Worm (Caenorhabditis elegans) whole organism, L3 larva: ENCODE measurements around the gene cox-15.

Source experiments
- ZK546.5 ChIP-seq: sonication (generic microtip); optimal IDR thresholded peaks from 2 replicates; lab custom pipeline; 2017; ENCODE audit warnings: missing biosample characterization, missing genetic modification characterization
- egl-27 ChIP-seq: sonication (generic microtip); optimal IDR thresholded peaks from 4 replicates; lab custom pipeline; 2017; ENCODE audit warnings: missing biosample characterization, missing genetic modification reagents, missing genetic modification characterization
- fkh-10 ChIP-seq: sonication (generic microtip); optimal IDR thresholded peaks from 2 replicates; lab custom pipeline; 2017; ENCODE audit warnings: missing biosample characterization, missing genetic modification reagents, missing genetic modification characterization
- hmg-11 ChIP-seq: sonication (generic microtip); optimal IDR thresholded peaks from 2 replicates; lab custom pipeline; 2016; ENCODE audit warnings: missing genetic modification characterization, missing compliant biosample characterization
- jun-1 ChIP-seq: fragments of 150-350 bp; optimal IDR thresholded peaks from 2 replicates; lab custom pipeline; 2014; ENCODE audit warnings: missing biosample characterization, missing genetic modification reagents, missing genetic modification characterization
- mdl-1 ChIP-seq: fragments of 150-350 bp; optimal IDR thresholded peaks from 2 replicates; lab custom pipeline; 2014; ENCODE audit warnings: missing biosample characterization, missing genetic modification characterization
- nhr-28 ChIP-seq: fragments of 150-350 bp; optimal IDR thresholded peaks from 2 replicates; lab custom pipeline; 2014; ENCODE audit warnings: missing biosample characterization, missing genetic modification characterization
- nhr-77 ChIP-seq: fragments of 150-350 bp; optimal IDR thresholded peaks from 2 replicates; lab custom pipeline; 2014; ENCODE audit warnings: missing biosample characterization, missing genetic modification characterization
- sea-2 ChIP-seq: fragments of 150-350 bp; sonication (generic microtip); optimal IDR thresholded peaks from 4 replicates; lab custom pipeline; 2014; ENCODE audit warnings: missing biosample characterization, missing genetic modification reagents, missing genetic modification characterization
- unc-62 ChIP-seq: fragments of 150-350 bp; sonication (generic microtip); optimal IDR thresholded peaks from 4 replicates; lab custom pipeline; 2014; ENCODE audit warnings: missing biosample characterization, missing genetic modification reagents, missing genetic modification characterization
- ztf-11 ChIP-seq: fragments of 150-350 bp; optimal IDR thresholded peaks from 2 replicates; lab custom pipeline; 2014; ENCODE audit warnings: missing biosample characterization, missing genetic modification characterization
- ztf-4 ChIP-seq: fragments of 150-350 bp; optimal IDR thresholded peaks from 2 replicates; lab custom pipeline; 2014; ENCODE audit warnings: missing biosample characterization, missing genetic modification characterization

DNA sequence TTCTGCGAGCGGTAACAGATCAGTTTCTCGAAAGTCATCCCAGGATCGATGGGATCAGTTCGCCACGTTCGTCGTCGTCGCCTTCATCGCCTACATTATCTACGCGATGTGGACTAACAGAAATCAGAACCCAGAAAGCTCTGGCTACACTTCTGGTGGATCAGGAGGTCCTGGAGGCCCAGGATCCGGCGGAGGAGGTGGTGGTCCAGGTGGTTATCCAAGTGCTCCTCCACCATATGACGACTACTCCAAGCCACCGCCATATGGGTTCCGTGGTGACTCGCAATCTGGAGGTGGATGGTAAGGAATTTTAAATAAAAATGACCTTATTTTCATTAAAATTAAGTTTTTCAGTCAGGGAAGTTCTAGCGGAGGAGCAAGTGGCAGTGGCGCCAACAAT lies 5.5 kb upstream of the cox-15 start:
- TF ChIP-seq ztf-4 (tag; lab: Kevin White, UChicago), result no peak
- TF ChIP-seq egl-27, result no peak
- TF ChIP-seq nhr-77 (tag; lab: Kevin White, UChicago), result no peak
- TF ChIP-seq ztf-11, result no peak
- TF ChIP-seq jun-1 (tag; lab: Kevin White, UChicago), result no peak
- no peak for TF ChIP-seq mdl-1
- no peak for TF ChIP-seq unc-62 (GFP tag; lab: Kevin White, UChicago)
- TF ChIP-seq ZK546.5 (tag; lab: Kevin White, UChicago), result no peak
- no peak for TF ChIP-seq fkh-10 (GFP tag; lab: Kevin White, UChicago)
- TF ChIP-seq sea-2 (GFP tag; lab: Kevin White, UChicago), result no peak
- no peak for TF ChIP-seq hmg-11
- no peak for TF ChIP-seq nhr-28 (tag; lab: Kevin White, UChicago)
